Fruit fly (Drosophila melanogaster): Measurements from ENCODE around the gene CG15554.

CG15554 gene

dm6 chr3R:31134056-31134455 lies 8.1 kb downstream of the CG15554 start, which contains the start of gene Gycbeta100B (continued):
- TF ChIP-seq Sox102F (GFP tag; optimal IDR thresholded peaks at IDR 0.05) (peak; percentile 12), Atf6 (GFP tag; IDR thresholded peaks at IDR 0.05) (no peak), vvl (GFP tag; IDR thresholded peaks at IDR 0.05) (peak; percentile 24; the same call in 1 of the 2 replicates), CG17385 (GFP tag; optimal IDR thresholded peaks at IDR 0.05) (peak; percentile 54), prd (optimal IDR thresholded peaks at IDR 0.05) (no peak), prd (GFP tag; IDR thresholded peaks at IDR 0.05) (no peak), ftz-f1 (GFP tag; optimal IDR thresholded peaks at IDR 0.05) (no peak), Asciz (GFP tag; optimal IDR thresholded peaks at IDR 0.05) (peak; percentile 29), Gug (GFP tag; IDR thresholded peaks at IDR 0.05) (no peak), Pdp1 (GFP tag; optimal IDR thresholded peaks at IDR 0.05) (no peak), CG11696 (GFP tag; IDR thresholded peaks at IDR 0.05) (no peak), tna (GFP tag; IDR thresholded peaks at IDR 0.05; ENCODE audit: partially characterized antibody) (no peak), pum (GFP tag; optimal IDR thresholded peaks at IDR 0.05) (no peak), sd (tag; optimal IDR thresholded peaks at IDR 0.05) (no peak), sqz (GFP tag; optimal IDR thresholded peaks at IDR 0.05) (peak; percentile 8), Hmr (GFP tag; optimal IDR thresholded peaks at IDR 0.05) (peak; percentile 63), Jarid2 (GFP tag; optimal IDR thresholded peaks at IDR 0.05) (peak; percentile 39), CG1647 (GFP tag; optimal IDR thresholded peaks at IDR 0.05) (no peak), Optix (GFP tag; IDR thresholded peaks at IDR 0.05) (0 out of 3 replicates have a peak, but pooled peaks have one; percentile 11), CG17328 (GFP tag; IDR thresholded peaks at IDR 0.05) (peak; percentile 20; the same call in 1 of the 2 replicates), z (GFP tag; IDR thresholded peaks at IDR 0.05) (no peak), CG7271 (tag; optimal IDR thresholded peaks at IDR 0.05) (no peak), CG30431 (GFP tag; optimal IDR thresholded peaks at IDR 0.05) (no peak), tup (GFP tag; optimal IDR thresholded peaks at IDR 0.05) (no peak), Scr (GFP tag; IDR thresholded peaks at IDR 0.05; ENCODE audit: partially characterized antibody) (no peak), CG9609 (GFP tag; optimal IDR thresholded peaks at IDR 0.05) (no peak), chinmo (GFP tag; IDR thresholded peaks at IDR 0.05; ENCODE audit: partially characterized antibody) (no peak), Mrtf (GFP tag; IDR thresholded peaks at IDR 0.05) (no peak), Spps (tag; optimal IDR thresholded peaks at IDR 0.05) (no peak), CG7928 (GFP tag; optimal IDR thresholded peaks at IDR 0.05) (peak; percentile 3), YL-1 (GFP tag; optimal IDR thresholded peaks at IDR 0.05) (no peak), CG6654 (GFP tag; optimal IDR thresholded peaks at IDR 0.05) (peak; percentile 38), caup (GFP tag; optimal IDR thresholded peaks at IDR 0.05; ENCODE audit: severe bottlenecking) (peak; percentile 76), fru (optimal IDR thresholded peaks at IDR 0.05) (no peak), CG11560 (tag; IDR thresholded peaks at IDR 0.05) (no peak), tx (GFP tag; optimal IDR thresholded peaks at IDR 0.05) (no peak), CG6683 (GFP tag; optimal IDR thresholded peaks at IDR 0.05) (peak; percentile 15), danr (GFP tag; IDR thresholded peaks at IDR 0.05) (no peak), Oaz (GFP tag; IDR thresholded peaks at IDR 0.05) (no peak), Bdp1 (GFP tag; optimal IDR thresholded peaks at IDR 0.05) (no peak), B-H1 (GFP tag; IDR thresholded peaks at IDR 0.05) (no peak), crp (GFP tag; optimal IDR thresholded peaks at IDR 0.05) (peak in 1 of 2 experiments; percentile 31), Sin3A (optimal IDR thresholded peaks at IDR 0.05) (no peak), Poxn (GFP tag; IDR thresholded peaks at IDR 0.05) (no peak), CG16779 (GFP tag; IDR thresholded peaks at IDR 0.05) (no peak), CG4328 (GFP tag; optimal IDR thresholded peaks at IDR 0.05) (no peak), CG11093 (GFP tag; IDR thresholded peaks at IDR 0.05) (no peak), CkIIα-i1 (GFP tag; IDR thresholded peaks at IDR 0.05) (no peak), cad (GFP tag; optimal IDR thresholded peaks at IDR 0.05) (no peak), Aef1 (GFP tag; IDR thresholded peaks at IDR 0.05) (0 out of 3 replicates have a peak, but pooled peaks have one; percentile 17), Meics (GFP tag; optimal IDR thresholded peaks at IDR 0.05) (peak; percentile 73), HmgD (GFP tag; optimal IDR thresholded peaks at IDR 0.05) (no peak), br (optimal IDR thresholded peaks at IDR 0.05) (no peak)
